Fruit fly (Drosophila melanogaster): ENCODE measurements around the gene CG9109.

CG9109 gene

DNA sequence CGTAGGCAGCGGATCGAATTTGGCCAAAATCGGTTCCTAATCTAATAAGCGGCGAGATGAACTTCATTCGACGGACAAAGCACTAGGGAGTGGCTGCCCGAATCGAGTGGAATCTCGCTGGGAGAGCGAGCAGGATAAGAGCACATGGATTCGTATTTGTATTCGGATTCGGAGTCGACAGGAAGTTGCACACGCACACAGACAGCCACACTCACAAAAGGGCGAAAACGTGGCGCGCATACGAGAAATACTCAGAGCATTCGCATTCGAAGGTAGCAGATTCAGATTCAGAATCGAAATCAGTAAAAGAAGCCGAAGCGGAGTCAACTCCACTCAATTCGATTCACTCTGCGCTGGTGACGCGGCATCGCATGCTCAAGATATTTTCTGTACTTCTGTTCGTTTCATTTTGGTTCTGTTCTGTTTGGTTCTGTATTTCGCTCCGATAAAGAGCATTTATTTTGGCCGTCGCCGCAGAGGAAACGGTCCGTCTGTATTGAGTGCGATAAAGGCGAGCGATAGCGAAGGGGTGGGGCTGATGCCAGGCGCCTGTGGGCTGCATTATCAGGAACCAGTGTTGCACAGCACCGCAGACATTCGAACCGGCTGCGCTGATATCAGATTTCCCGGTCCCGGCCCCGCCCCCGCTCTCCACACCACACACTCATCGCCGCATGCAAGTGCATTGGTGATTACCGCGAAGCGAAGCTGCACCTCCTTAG is 55.7 kb downstream of the CG9109 start:
- peak; percentile 34 for TF ChIP-seq Pif1B (GFP tag; optimal IDR thresholded peaks at IDR 0.05)
- TF ChIP-seq Ets98B (GFP tag; IDR thresholded peaks at IDR 0.05), result no peak
- no peak for TF ChIP-seq CG17806 (tag; optimal IDR thresholded peaks at IDR 0.05)
- peak; percentile 5 for TF ChIP-seq CG15710 (tag; optimal IDR thresholded peaks at IDR 0.05)
- peak; percentile 68 for TF ChIP-seq CG13204 (GFP tag; optimal IDR thresholded peaks at IDR 0.05)
- no peak for TF ChIP-seq D1 (tag; optimal IDR thresholded peaks at IDR 0.05)
- peak; percentile 7 for TF ChIP-seq Snoo (tag; optimal IDR thresholded peaks at IDR 0.05)
- TF ChIP-seq EcR (GFP tag; optimal IDR thresholded peaks at IDR 0.05), result peak; percentile 45
- no peak for TF ChIP-seq CG8159 (tag; optimal IDR thresholded peaks at IDR 0.05)

DNA sequence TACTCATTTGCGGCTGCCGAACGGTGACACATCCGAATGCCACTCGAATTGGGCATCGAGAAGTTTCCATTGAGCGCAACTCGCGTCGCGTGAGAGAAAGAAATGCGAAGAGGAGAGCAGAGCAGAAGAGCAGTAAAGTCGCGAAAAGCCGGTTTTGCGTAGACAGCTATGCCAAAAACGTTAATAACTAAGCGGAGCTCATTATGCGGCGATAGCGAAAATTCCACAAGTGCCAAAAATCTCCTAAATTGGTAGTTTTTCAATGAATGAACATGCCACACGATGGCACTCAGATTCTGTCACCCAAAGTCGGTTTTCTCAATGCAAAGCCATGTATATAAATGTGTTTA is 56.5 kb downstream of the CG9109 start:
- TF ChIP-seq CG14655 (GFP tag; optimal IDR thresholded peaks at IDR 0.05) (no peak), gl (tag; optimal IDR thresholded peaks at IDR 0.05) (no peak), CG13204 (GFP tag; optimal IDR thresholded peaks at IDR 0.05) (no peak), EcR (GFP tag; optimal IDR thresholded peaks at IDR 0.05) (no peak), CG4496 (GFP tag; IDR thresholded peaks at IDR 0.05) (no peak), CG12605 (GFP tag; IDR thresholded peaks at IDR 0.05) (no peak), CG9948 (tag; optimal IDR thresholded peaks at IDR 0.05) (no peak), rn (GFP tag; IDR thresholded peaks at IDR 0.05) (no peak)

DNA sequence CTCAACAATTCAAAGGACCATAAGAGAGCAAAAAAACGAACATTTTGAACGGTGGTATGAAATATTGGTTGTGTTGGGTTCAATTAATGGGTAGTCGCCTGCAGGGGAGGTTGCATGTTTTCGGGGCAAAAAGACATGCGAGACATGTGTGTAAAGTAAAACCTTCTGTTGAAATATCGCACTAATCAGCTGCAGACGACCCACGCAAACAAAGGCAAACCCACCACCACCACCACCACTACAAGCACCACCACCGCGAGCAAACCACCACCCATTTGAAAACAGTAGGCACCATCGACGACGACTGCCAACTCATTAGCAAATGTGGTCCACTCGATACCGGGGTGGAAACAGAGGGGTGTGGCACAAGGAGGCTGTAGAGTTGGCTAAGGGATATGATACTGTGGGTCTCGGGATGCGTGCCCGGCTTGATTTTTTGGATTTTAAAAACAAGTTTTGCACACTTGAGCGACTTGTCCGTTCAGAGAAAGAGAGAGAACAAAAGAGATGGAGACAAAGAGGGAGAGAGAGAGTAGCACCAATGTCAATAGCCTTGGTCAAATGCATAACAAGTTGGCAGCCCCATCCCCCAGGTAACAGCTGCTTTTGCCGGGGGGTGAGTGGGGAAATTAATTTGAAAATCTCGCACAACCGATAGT is 57.0 kb downstream of the CG9109 start:
- no peak for TF ChIP-seq CG8301 (tag; optimal IDR thresholded peaks at IDR 0.05)
- peak; percentile 97 for TF ChIP-seq EcR (GFP tag; optimal IDR thresholded peaks at IDR 0.05)
- TF ChIP-seq CG13204 (GFP tag; optimal IDR thresholded peaks at IDR 0.05), result peak; percentile 50
- peak; percentile 2 for TF ChIP-seq CG8159 (tag; optimal IDR thresholded peaks at IDR 0.05)
- TF ChIP-seq CG4496 (GFP tag; IDR thresholded peaks at IDR 0.05), result no peak
- TF ChIP-seq CG10348 (GFP tag; IDR thresholded peaks at IDR 0.05), result no peak
